Worm (Caenorhabditis elegans) whole organism, late embryonic: ENCODE measurements around the gene Y22D7AL.4.

Source experiments
- C08G9.2 ChIP-seq: sonication (generic microtip); optimal IDR thresholded peaks from 2 replicates; lab custom pipeline; 2016; ENCODE audit warnings: mild to moderate bottlenecking, missing genetic modification characterization, moderate library complexity, missing compliant biosample characterization
- F13H6.1 ChIP-seq: sonication (generic microtip); optimal IDR thresholded peaks from 2 replicates; lab custom pipeline; 2016; ENCODE audit warnings: missing genetic modification characterization, missing compliant biosample characterization
- K02D7.2 ChIP-seq: sonication (generic microtip); optimal IDR thresholded peaks from 2 replicates; lab custom pipeline; 2017; ENCODE audit warnings: mild to moderate bottlenecking, missing genetic modification characterization, missing compliant biosample characterization
- K09A11.1 ChIP-seq: sonication (generic microtip); optimal IDR thresholded peaks from 2 replicates; lab custom pipeline; 2017; ENCODE audit warnings: antibody characterized with exemption, mild to moderate bottlenecking, missing genetic modification characterization, missing compliant biosample characterization; ENCODE audit not compliant: insufficient read depth
- T23F11.4 ChIP-seq: fragments of 200-800 bp; sonication (Bioruptor generic); optimal IDR thresholded peaks from 2 replicates; lab custom pipeline; 2018; ENCODE audit warnings: mild to moderate bottlenecking, missing genetic modification characterization, missing compliant biosample characterization
- Y22D7AL.16 ChIP-seq: sonication (generic microtip); optimal IDR thresholded peaks from 2 replicates; lab custom pipeline; 2016; ENCODE audit warnings: missing genetic modification characterization, missing compliant biosample characterization
- ama-1 ChIP-seq: fragments of 150-350 bp; optimal IDR thresholded peaks from 2 replicates; lab custom pipeline; 2014
- ceh-14 ChIP-seq: sonication (generic microtip); optimal IDR thresholded peaks from 2 replicates; lab custom pipeline; 2016; ENCODE audit warnings: missing genotype, missing genetic modification characterization, missing compliant biosample characterization
- ceh-2 ChIP-seq: sonication (generic microtip); optimal IDR thresholded peaks from 2 replicates; lab custom pipeline; 2016; ENCODE audit warnings: missing genotype, missing genetic modification characterization, missing compliant biosample characterization
- ceh-22 ChIP-seq: sonication (generic microtip); optimal IDR thresholded peaks from 2 replicates; lab custom pipeline; 2017; ENCODE audit warnings: missing biosample characterization, missing genetic modification characterization
- ceh-24 ChIP-seq: sonication (generic microtip); optimal IDR thresholded peaks from 2 replicates; lab custom pipeline; 2016; ENCODE audit warnings: mild to moderate bottlenecking, missing genetic modification characterization, missing compliant biosample characterization
- ceh-34 ChIP-seq: sonication (generic microtip); optimal IDR thresholded peaks from 2 replicates; lab custom pipeline; 2016; ENCODE audit warnings: mild to moderate bottlenecking, missing genetic modification characterization, missing compliant biosample characterization
- ceh-45 ChIP-seq: fragments of 200-800 bp; sonication (Bioruptor generic); IDR thresholded peaks from 2 replicates; pipeline ENCODE4 v1.3.6; 2022; ENCODE audit warnings: missing genetic modification reagents, missing genetic modification characterization, missing compliant biosample characterization
- ceh-6 ChIP-seq: fragments of 200-800 bp; sonication (Bioruptor generic); optimal IDR thresholded peaks from 2 replicates; lab custom pipeline; 2018; ENCODE audit warnings: mild to moderate bottlenecking, missing genetic modification characterization, missing compliant biosample characterization
- ceh-9 ChIP-seq: sonication (generic microtip); optimal IDR thresholded peaks from 2 replicates; lab custom pipeline; 2016; ENCODE audit warnings: mild to moderate bottlenecking, missing genetic modification characterization, inconsistent platforms, missing compliant biosample characterization
- che-1 ChIP-seq: sonication (generic microtip); optimal IDR thresholded peaks from 2 replicates; lab custom pipeline; 2016; ENCODE audit warnings: mild to moderate bottlenecking, missing genetic modification characterization, missing compliant biosample characterization
- dmd-4 ChIP-seq: sonication (generic microtip); optimal IDR thresholded peaks from 2 replicates; lab custom pipeline; 2016; ENCODE audit warnings: borderline replicate concordance, missing genetic modification characterization, missing compliant biosample characterization
- dve-1 ChIP-seq: sonication (generic microtip); optimal IDR thresholded peaks from 2 replicates; lab custom pipeline; 2017; ENCODE audit warnings: antibody characterized with exemption, mild to moderate bottlenecking, missing genetic modification characterization, missing compliant biosample characterization
- elt-2 ChIP-seq: sonication (generic microtip); optimal IDR thresholded peaks from 2 replicates; lab custom pipeline; 2016; ENCODE audit warnings: missing genetic modification reagents, missing genetic modification characterization, missing compliant biosample characterization
- elt-4 ChIP-seq: sonication (generic microtip); optimal IDR thresholded peaks from 2 replicates; lab custom pipeline; 2016; ENCODE audit warnings: missing genetic modification characterization, missing compliant biosample characterization
- ets-4 ChIP-seq: sonication (generic microtip); optimal IDR thresholded peaks from 2 replicates; lab custom pipeline; 2016; ENCODE audit warnings: missing genetic modification characterization, missing compliant biosample characterization
- fkh-10 ChIP-seq: fragments of 150-350 bp; optimal IDR thresholded peaks from 2 replicates; lab custom pipeline; 2014; ENCODE audit warnings: missing biosample characterization, missing genetic modification reagents, missing genetic modification characterization
- fkh-6 ChIP-seq: sonication (generic microtip); optimal IDR thresholded peaks from 2 replicates; lab custom pipeline; 2016; ENCODE audit warnings: missing genetic modification characterization, missing compliant biosample characterization
- gmeb-2 ChIP-seq: sonication (generic microtip); optimal IDR thresholded peaks from 2 replicates; lab custom pipeline; 2016; ENCODE audit warnings: missing genetic modification characterization, inconsistent platforms, missing compliant biosample characterization
- hlh-15 ChIP-seq: sonication (generic microtip); optimal IDR thresholded peaks from 2 replicates; lab custom pipeline; 2016; ENCODE audit warnings: missing genetic modification characterization, missing compliant biosample characterization
- hlh-6 ChIP-seq: sonication (generic microtip); optimal IDR thresholded peaks from 2 replicates; lab custom pipeline; 2016; ENCODE audit warnings: missing genotype, missing genetic modification characterization, missing compliant biosample characterization
- hlh-8 ChIP-seq: sonication (generic microtip); optimal IDR thresholded peaks from 2 replicates; lab custom pipeline; 2016; ENCODE audit warnings: missing genotype, missing genetic modification characterization, missing compliant biosample characterization
- madf-2 ChIP-seq: sonication (generic microtip); optimal IDR thresholded peaks from 2 replicates; lab custom pipeline; 2017; ENCODE audit warnings: missing genetic modification characterization, missing compliant biosample characterization
- nhr-11 ChIP-seq: fragments of 150-350 bp; optimal IDR thresholded peaks from 2 replicates; lab custom pipeline; 2014; ENCODE audit warnings: missing biosample characterization, missing genetic modification characterization
- odd-2 ChIP-seq: sonication (generic microtip); optimal IDR thresholded peaks from 2 replicates; lab custom pipeline; 2017; ENCODE audit warnings: antibody characterized with exemption, mild to moderate bottlenecking, missing genetic modification characterization, missing compliant biosample characterization
- pag-3 ChIP-seq: sonication (generic microtip); optimal IDR thresholded peaks from 2 replicates; lab custom pipeline; 2016; ENCODE audit warnings: missing compliant biosample characterization, missing genetic modification characterization, borderline replicate concordance
- pat-9 ChIP-seq: fragments of 200-800 bp; sonication (Bioruptor generic); optimal IDR thresholded peaks from 2 replicates; lab custom pipeline; 2018; ENCODE audit warnings: mild to moderate bottlenecking, missing genetic modification characterization, moderate library complexity, missing compliant biosample characterization
- pha-2 ChIP-seq: sonication (generic microtip); optimal IDR thresholded peaks from 2 replicates; lab custom pipeline; 2017; ENCODE audit warnings: mild to moderate bottlenecking, missing genetic modification characterization, missing compliant biosample characterization
- pha-4 ChIP-seq: fragments of 150-350 bp; optimal IDR thresholded peaks from 2 replicates; lab custom pipeline; 2018; ENCODE audit warnings: missing biosample characterization, missing genetic modification reagents, missing genetic modification characterization
- pqm-1 ChIP-seq: sonication (generic microtip); optimal IDR thresholded peaks from 2 replicates; lab custom pipeline; 2016; ENCODE audit warnings: missing genetic modification characterization, missing compliant biosample characterization
- pros-1 ChIP-seq: fragments of 150-350 bp; optimal IDR thresholded peaks from 2 replicates; lab custom pipeline; 2014; ENCODE audit warnings: missing biosample characterization, missing genetic modification reagents, missing genetic modification characterization
- ref-2 ChIP-seq: sonication (generic microtip); optimal IDR thresholded peaks from 2 replicates; lab custom pipeline; 2016; ENCODE audit warnings: missing genetic modification characterization, missing compliant biosample characterization
- sdc-2 ChIP-seq: sonication (generic microtip); optimal IDR thresholded peaks from 2 replicates; lab custom pipeline; 2016; ENCODE audit warnings: missing genotype, missing genetic modification characterization, missing compliant biosample characterization
- tbx-2 ChIP-seq: sonication (generic microtip); optimal IDR thresholded peaks from 2 replicates; lab custom pipeline; 2016; ENCODE audit warnings: missing genetic modification characterization, missing compliant biosample characterization
- tbx-7 ChIP-seq: sonication (generic microtip); optimal IDR thresholded peaks from 2 replicates; lab custom pipeline; 2016; ENCODE audit warnings: missing genotype, missing genetic modification characterization, missing compliant biosample characterization
- unc-3 ChIP-seq, 2 experiments: fragments of 200-800 bp in 1 of 2; sonication (Bioruptor generic) in 1 of 2; sonication (generic microtip) in 1 of 2; conservative IDR thresholded peaks in 1 of 2; optimal IDR thresholded peaks in 1 of 2; 2 replicates each; pipeline versions ENCODE4 v1.3.6 to Lab custom; 2016 to 2022; ENCODE audit warnings: missing compliant biosample characterization in 2 of 2, missing genetic modification characterization in 2 of 2, missing genetic modification reagents in 1 of 2
- unc-86 ChIP-seq: sonication (generic microtip); optimal IDR thresholded peaks from 2 replicates; lab custom pipeline; 2016; ENCODE audit warnings: missing genetic modification characterization, missing compliant biosample characterization
- zip-5 ChIP-seq: sonication (generic microtip); optimal IDR thresholded peaks from 2 replicates; lab custom pipeline; 2016; ENCODE audit warnings: missing genetic modification characterization, missing compliant biosample characterization

Gene Y22D7AL.4

DNA sequence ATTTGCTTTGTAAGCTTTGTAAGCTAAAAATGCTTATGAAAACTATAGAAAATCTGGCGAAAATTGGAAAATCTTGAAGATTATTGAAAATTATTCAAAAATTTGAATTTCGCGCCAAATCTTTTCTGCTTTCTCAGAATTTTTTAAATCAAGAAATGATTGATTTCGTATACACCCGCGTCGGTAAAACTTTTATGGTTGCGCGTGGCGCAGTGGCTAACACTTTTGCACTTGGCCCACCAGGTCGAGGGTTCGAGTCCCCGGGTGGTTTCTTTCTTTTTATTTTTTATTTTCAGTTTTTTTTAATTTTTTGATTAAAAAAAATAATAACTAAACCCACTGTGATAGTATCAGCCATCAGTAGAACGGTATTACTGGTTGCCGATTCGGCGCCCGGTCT lies 27.5 kb upstream of the Y22D7AL.4 start:
- TF ChIP-seq elt-2 (tag; lab: Kevin White, UChicago) = no peak
- no peak for TF ChIP-seq F13H6.1 (tag; lab: Kevin White, UChicago)
- TF ChIP-seq ref-2 (tag; lab: Kevin White, UChicago) = no peak
- no peak for TF ChIP-seq ceh-2 (tag; lab: Kevin White, UChicago)
- TF ChIP-seq hlh-8 (tag; lab: Kevin White, UChicago) = no peak
- no peak for TF ChIP-seq odd-2 (tag; lab: Kevin White, UChicago)
- TF ChIP-seq hlh-6 (tag; lab: Kevin White, UChicago) = no peak
- no peak for TF ChIP-seq madf-2
- no peak for TF ChIP-seq ama-1
- no peak for TF ChIP-seq ceh-22 (tag; lab: Kevin White, UChicago)
- TF ChIP-seq, all 69 proteins: peak for 0

DNA sequence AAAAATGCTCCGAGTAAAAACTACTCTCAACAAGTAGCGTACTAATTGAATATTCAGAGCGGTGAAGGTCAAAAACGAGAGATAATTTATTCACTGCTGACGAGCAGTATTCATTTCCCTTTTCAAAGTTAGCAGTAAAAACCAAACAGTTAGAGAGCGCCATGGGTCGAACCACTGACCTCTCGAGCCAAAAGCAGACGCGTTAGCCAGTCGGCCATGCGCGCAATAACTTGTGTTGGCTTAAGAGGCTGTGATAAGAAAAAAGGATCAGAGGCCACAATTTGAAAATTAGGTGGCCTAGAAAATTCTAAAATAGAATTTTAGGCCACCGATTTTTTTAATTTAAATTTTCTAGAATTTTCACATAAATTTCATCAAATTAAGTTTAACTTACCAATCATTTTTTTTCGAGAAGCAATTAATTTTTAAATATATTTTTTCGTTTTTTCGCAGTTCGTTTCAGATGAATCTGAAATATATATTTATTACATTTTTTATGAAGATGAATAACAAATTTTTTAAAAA lies 25.7 kb upstream of the Y22D7AL.4 start, which contains the start of gene sms-3:
Gene sms-3, minus strand, starts transcription at position 475 of the 525 bp plus-strand sequence.
- peak; percentile 4 for TF ChIP-seq elt-2 (tag; lab: Kevin White, UChicago)
- peak; percentile 5 for TF ChIP-seq Y22D7AL.16
- no peak for TF ChIP-seq fkh-10
- TF ChIP-seq ceh-45 (GFP tag; lab: Robert Waterston, UW) = no peak
- TF ChIP-seq nhr-11 (tag; lab: Kevin White, UChicago) = no peak
- TF ChIP-seq madf-2 = no peak
- TF ChIP-seq pat-9 (tag; lab: Kevin White, UChicago) = peak; percentile 10
- TF ChIP-seq pha-4 = no peak
- peak; percentile 31 for TF ChIP-seq pha-2 (tag; lab: Kevin White, UChicago)
- no peak for TF ChIP-seq hlh-6 (tag; lab: Kevin White, UChicago)
- TF ChIP-seq ceh-34 (tag; lab: Kevin White, UChicago) = no peak
- TF ChIP-seq ceh-22 (tag; lab: Kevin White, UChicago) = no peak
- no peak for TF ChIP-seq ceh-6 (GFP tag; lab: Kevin White, UChicago)
- TF ChIP-seq sdc-2 = no peak
- no peak for TF ChIP-seq ceh-2 (tag; lab: Kevin White, UChicago)
- peak; percentile 23 for TF ChIP-seq C08G9.2 (tag; lab: Kevin White, UChicago)
- no peak for TF ChIP-seq T23F11.4
- TF ChIP-seq K02D7.2 (tag; lab: Kevin White, UChicago) = no peak
- TF ChIP-seq tbx-7 (tag; lab: Kevin White, UChicago) = no peak
- TF ChIP-seq ref-2 (tag; lab: Kevin White, UChicago) = no peak
- no peak for TF ChIP-seq F13H6.1 (tag; lab: Kevin White, UChicago)
- TF ChIP-seq dmd-4 (tag; lab: Kevin White, UChicago) = no peak
- TF ChIP-seq tbx-2 = peak; percentile 16
- TF ChIP-seq, all 69 proteins: peak for 6

DNA sequence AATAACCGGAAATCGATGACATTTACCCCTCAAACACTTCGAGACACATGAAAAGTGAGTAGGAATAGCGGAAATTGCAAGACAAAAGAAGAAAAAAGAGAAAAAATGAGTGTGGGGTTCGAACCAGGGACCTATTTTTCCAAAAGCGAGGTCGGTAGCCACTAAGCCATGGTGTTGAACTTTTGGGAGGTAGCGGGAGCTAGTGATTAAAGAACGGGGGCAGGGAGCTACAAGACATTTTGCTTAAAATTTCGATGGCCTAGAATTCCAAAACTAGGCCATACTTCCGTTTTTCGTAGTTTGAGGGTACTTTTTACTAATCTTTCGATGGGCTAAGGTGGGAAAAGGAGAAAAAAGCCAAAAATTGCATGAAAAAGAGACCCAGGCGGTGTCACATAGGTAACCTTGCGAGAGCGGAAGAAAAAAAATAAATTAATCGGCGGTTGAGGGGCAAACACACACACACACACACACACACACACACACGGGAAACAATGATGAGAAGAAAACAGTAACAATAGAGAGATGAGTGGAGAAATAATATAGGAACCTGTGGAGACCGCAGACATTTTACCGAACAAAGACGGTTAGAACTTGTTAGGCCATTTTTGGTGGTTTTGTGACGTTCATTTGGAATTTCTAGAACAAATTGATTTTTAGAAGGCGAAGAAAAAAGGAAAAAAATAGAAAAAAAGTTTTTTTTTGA lies 24.8 kb upstream of the Y22D7AL.4 start:
- TF ChIP-seq T23F11.4 (peak; percentile 49), K02D7.2 (tag; lab: Kevin White, UChicago) (peak; percentile 65), pha-2 (tag; lab: Kevin White, UChicago) (no peak), pha-4 (no peak), fkh-6 (tag; lab: Kevin White, UChicago) (peak; percentile 69), ceh-2 (tag; lab: Kevin White, UChicago) (peak; percentile 18), ceh-34 (tag; lab: Kevin White, UChicago) (peak; percentile 50), nhr-11 (tag; lab: Kevin White, UChicago) (no peak), ceh-22 (tag; lab: Kevin White, UChicago) (no peak), ceh-14 (tag; lab: Kevin White, UChicago) (peak; percentile 74), zip-5 (tag; lab: Kevin White, UChicago) (peak; percentile 37), unc-86 (tag; lab: Kevin White, UChicago) (peak; percentile 28), ref-2 (tag; lab: Kevin White, UChicago) (peak; percentile 60), pat-9 (tag; lab: Kevin White, UChicago) (peak; percentile 74), pag-3 (no peak), unc-3 (GFP tag; conservative IDR thresholded peaks at IDR 0.05; lab: Robert Waterston, UW) (peak; percentile 63; the same call in 1 of the 2 replicates), unc-3 (tag; optimal IDR thresholded peaks at IDR 0.05; lab: Kevin White, UChicago) (no peak), K09A11.1 (tag; lab: Kevin White, UChicago) (peak; percentile 6), dmd-4 (tag; lab: Kevin White, UChicago) (peak; percentile 55), ets-4 (no peak), elt-4 (tag; lab: Kevin White, UChicago) (no peak), gmeb-2 (tag; lab: Kevin White, UChicago) (peak; percentile 75), hlh-6 (tag; lab: Kevin White, UChicago) (peak; percentile 70), che-1 (tag; lab: Kevin White, UChicago) (peak; percentile 78), ama-1 (no peak), pros-1 (no peak), pqm-1 (tag; lab: Kevin White, UChicago) (no peak), dve-1 (tag; lab: Kevin White, UChicago) (no peak), hlh-15 (no peak), ceh-24 (tag; lab: Kevin White, UChicago) (peak; percentile 14), hlh-8 (tag; lab: Kevin White, UChicago) (no peak), ceh-9 (no peak), Y22D7AL.16 (peak; percentile 68)
